Worm (Caenorhabditis elegans): Measurements from ENCODE around the gene thn-6.
"Not testable (repeated sequence)": the region's sequence is repeated elsewhere in the genome, so short reads cannot be mapped to it uniquely, and the experiment has no call there.

DNA sequence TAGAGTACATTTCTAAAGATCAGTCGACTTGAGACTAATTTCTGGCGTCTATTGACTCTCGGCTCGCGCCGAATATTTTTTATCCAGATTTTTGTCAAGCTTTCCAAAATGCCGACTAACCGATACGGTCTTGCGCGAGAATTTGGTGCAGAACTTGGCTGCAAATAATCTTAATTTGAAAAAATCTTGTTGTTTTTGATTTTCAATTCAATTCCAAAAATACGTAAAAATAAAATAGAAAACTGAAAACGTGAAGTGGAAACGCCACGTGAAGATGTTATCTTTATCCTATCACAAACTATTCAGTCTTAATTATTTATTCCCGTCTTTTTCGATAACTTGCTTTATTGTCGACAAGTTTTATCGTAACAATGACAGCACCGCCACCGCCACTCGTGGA is 29.7 kb downstream of the thn-6 start, which contains the start of gene ttbk-2.1:
- TF ChIP-seq elt-3 (tag; optimal IDR thresholded peaks at IDR 0.05); fos-1 (tag; optimal IDR thresholded peaks at IDR 0.05); ceh-8 (GFP tag; optimal IDR thresholded peaks at IDR 0.05); fkh-4 (tag; optimal IDR thresholded peaks at IDR 0.05; ENCODE audit: borderline replicate concordance); nhr-237 (tag; optimal IDR thresholded peaks at IDR 0.05); Y116A8C.19 (tag; optimal IDR thresholded peaks at IDR 0.05; ENCODE audit: borderline replicate concordance); sox-4 (tag; optimal IDR thresholded peaks at IDR 0.05); elt-2 (tag; optimal IDR thresholded peaks at IDR 0.05); ztf-11 (tag; optimal IDR thresholded peaks at IDR 0.05); ztf-4 (tag; optimal IDR thresholded peaks at IDR 0.05); snpc-4 (tag; optimal IDR thresholded peaks at IDR 0.05); unc-98 (GFP tag; IDR thresholded peaks at IDR 0.05); dpl-1 (GFP tag; optimal IDR thresholded peaks at IDR 0.05); nhr-12 (tag; optimal IDR thresholded peaks at IDR 0.05): not testable (repeated sequence)

Measured in whole organism, L1 larva.